Worm (Caenorhabditis elegans) whole organism, L4/young adult: ENCODE data around the gene B0035.22.

Source experiments
- W03F9.2 ChIP-seq: fragments of 150-350 bp; optimal IDR thresholded peaks from 2 replicates; lab custom pipeline; 2014; ENCODE audit warnings: missing biosample characterization, missing genetic modification characterization
- him-1 ChIP-seq: sonication (generic microtip); optimal IDR thresholded peaks from 2 replicates; lab custom pipeline; 2016; ENCODE audit warnings: missing genotype, missing genetic modification reagents, missing genetic modification characterization, missing compliant biosample characterization

ce11 chrIV:11350809-11351208 is 35.9 kb downstream of the B0035.22 start:
- TF ChIP-seq W03F9.2 (tag; lab: Kevin White, UChicago) (no peak), him-1 (tag; lab: Kevin White, UChicago) (no peak)
